Fruit fly (Drosophila melanogaster) whole organism, pupa: ENCODE data around the gene CG34177.
A peak's percentile ranks its signal among the peaks of the same experiment; 100 is the strongest.

ENCODE experiments used
- CG10348 ChIP-seq: fragments of 200-800 bp; sonication (Bioruptor generic); IDR thresholded peaks from 2 replicates; pipeline ENCODE4 v1.3.6; 2022; ENCODE audit warnings: missing biosample characterization, missing genetic modification characterization
- CG12605 ChIP-seq: fragments of 200-800 bp; sonication (Bioruptor generic); IDR thresholded peaks from 2 replicates; pipeline ENCODE4 v1.3.6; 2022; ENCODE audit warnings: missing biosample characterization, missing genetic modification characterization
- CG13204 ChIP-seq: fragments of 200-800 bp; sonication (Bioruptor generic); optimal IDR thresholded peaks from 2 replicates; lab custom pipeline; 2018; ENCODE audit warnings: missing biosample characterization, mild to moderate bottlenecking, missing genetic modification characterization, moderate library complexity
- CG14655 ChIP-seq: fragments of 200-800 bp; sonication (Bioruptor generic); optimal IDR thresholded peaks from 3 replicates; lab custom pipeline; 2017; ENCODE audit warnings: mild to moderate bottlenecking, missing biosample characterization, missing genetic modification reagents, missing genetic modification characterization
- CG15710 ChIP-seq: fragments of 200-800 bp; sonication (Bioruptor generic); optimal IDR thresholded peaks from 2 replicates; lab custom pipeline; 2018; ENCODE audit warnings: missing biosample characterization, mild to moderate bottlenecking, missing genetic modification characterization, moderate library complexity
- CG17806 ChIP-seq: fragments of 200-800 bp; sonication (Bioruptor generic); optimal IDR thresholded peaks from 2 replicates; lab custom pipeline; 2018; ENCODE audit warnings: missing biosample characterization, mild to moderate bottlenecking, missing genetic modification characterization, moderate library complexity
- CG32121 ChIP-seq: fragments of 200-800 bp; sonication (Bioruptor generic); IDR thresholded peaks from 2 replicates; pipeline ENCODE4 v1.3.6; 2022; ENCODE audit warnings: missing biosample characterization, missing genetic modification characterization
- CG34367 ChIP-seq: fragments of 200-800 bp; sonication (Bioruptor generic); optimal IDR thresholded peaks from 2 replicates; lab custom pipeline; 2018; ENCODE audit warnings: missing biosample characterization, mild to moderate bottlenecking, missing genetic modification characterization
- CG4496 ChIP-seq: fragments of 200-800 bp; sonication (Bioruptor generic); IDR thresholded peaks from 3 replicates; pipeline ENCODE4 v1.3.6; 2022; ENCODE audit warnings: missing biosample characterization, missing genetic modification characterization
- CG8159 ChIP-seq: fragments of 200-800 bp; sonication (Bioruptor generic); optimal IDR thresholded peaks from 3 replicates; lab custom pipeline; 2018; ENCODE audit warnings: missing biosample characterization, mild to moderate bottlenecking, missing genetic modification characterization, moderate library complexity
- CG8301 ChIP-seq: fragments of 200-800 bp; sonication (Bioruptor generic); optimal IDR thresholded peaks from 2 replicates; lab custom pipeline; 2018; ENCODE audit warnings: missing biosample characterization, mild to moderate bottlenecking, missing genetic modification characterization
- CG9948 ChIP-seq: fragments of 200-800 bp; sonication (Bioruptor generic); optimal IDR thresholded peaks from 2 replicates; lab custom pipeline; 2018; ENCODE audit warnings: missing biosample characterization, mild to moderate bottlenecking, missing genetic modification characterization, moderate library complexity
- D1 ChIP-seq: fragments of 200-800 bp; sonication (Bioruptor generic); optimal IDR thresholded peaks from 2 replicates; lab custom pipeline; 2018; ENCODE audit warnings: missing biosample characterization, mild to moderate bottlenecking, missing genetic modification characterization, moderate library complexity
- EcR ChIP-seq: fragments of 200-800 bp; sonication (Bioruptor generic); optimal IDR thresholded peaks from 3 replicates; lab custom pipeline; 2019; ENCODE audit warnings: missing biosample characterization, missing genetic modification characterization, mild to moderate bottlenecking, moderate library complexity, missing genetic modification reagents
- Ets98B ChIP-seq: fragments of 200-800 bp; sonication (Bioruptor generic); IDR thresholded peaks from 2 replicates; pipeline ENCODE4 v1.3.6; 2022; ENCODE audit warnings: missing biosample characterization, missing genetic modification characterization
- Pif1A ChIP-seq: fragments of 200-800 bp; sonication (Bioruptor generic); optimal IDR thresholded peaks from 3 replicates; lab custom pipeline; 2016; ENCODE audit warnings: missing biosample characterization, missing genetic modification characterization
- Pif1B ChIP-seq: fragments of 200-800 bp; sonication (Bioruptor generic); optimal IDR thresholded peaks from 3 replicates; lab custom pipeline; 2016; ENCODE audit warnings: missing biosample characterization, missing genetic modification characterization
- Snoo ChIP-seq: fragments of 200-800 bp; sonication (Bioruptor generic); optimal IDR thresholded peaks from 3 replicates; lab custom pipeline; 2017; ENCODE audit warnings: missing biosample characterization, mild to moderate bottlenecking, missing genetic modification characterization, inconsistent platforms
- fd96Ca ChIP-seq: fragments of 200-800 bp; sonication (Bioruptor generic); IDR thresholded peaks from 3 replicates; pipeline ENCODE4 v1.3.6; 2022; ENCODE audit warnings: missing biosample characterization, missing genetic modification characterization
- gl ChIP-seq: fragments of 200-800 bp; sonication (Bioruptor generic); optimal IDR thresholded peaks from 2 replicates; lab custom pipeline; 2018; ENCODE audit warnings: missing biosample characterization, mild to moderate bottlenecking, missing genetic modification characterization
- rn ChIP-seq: fragments of 200-800 bp; sonication (Bioruptor generic); IDR thresholded peaks from 2 replicates; pipeline ENCODE4 v1.3.6; 2022; ENCODE audit warnings: missing biosample characterization, missing genetic modification characterization

CG34177 gene

dm6 chr2L:4459543-4459942 lies 25.8 kb downstream of the CG34177 start, which contains the start of the genes mRpL27 and CG15435:
Gene mRpL27 (minus strand): TSS chr2L:4459638.
Gene CG15435 (plus strand): TSS chr2L:4459729.
- TF ChIP-seq CG8159 (tag; lab: Kevin White, UChicago) (no peak), gl (no peak), Pif1B (GFP tag; lab: Kevin White, UChicago) (no peak), CG10348 (no peak), CG9948 (tag; lab: Kevin White, UChicago) (no peak), CG15710 (peak; percentile 8), CG14655 (GFP tag; lab: Kevin White, UChicago) (no peak), EcR (peak; percentile 22), CG17806 (tag; lab: Kevin White, UChicago) (no peak)

dm6 chr2L:4463323-4463722 lies 29.6 kb downstream of the CG34177 start, which contains the start of the genes CG15443 and Paris:
Gene CG15443 (minus strand): TSS chr2L:4463447.
Gene Paris (plus strand): TSS chr2L:4463611.
- TF ChIP-seq D1 (tag; lab: Kevin White, UChicago) (no peak), CG12605 (GFP tag; lab: Robert Waterston, UW) (0 out of 2 replicates have a peak, but pooled peaks have one; percentile 39)

dm6 chr2L:4464946-4465345 lies 31.2 kb downstream of the CG34177 start, which contains the start of gene FIG4:
Gene FIG4 (plus strand): TSS chr2L:4465174.
- TF ChIP-seq Ets98B (GFP tag; lab: Robert Waterston, UW), result no peak
- TF ChIP-seq CG32121, result no peak
- no peak for TF ChIP-seq CG17806 (tag; lab: Kevin White, UChicago)
- no peak for TF ChIP-seq CG12605 (GFP tag; lab: Robert Waterston, UW)
- TF ChIP-seq CG15710, result no peak

dm6 chr2L:4475422-4475821 lies 41.7 kb downstream of the CG34177 start:
- TF ChIP-seq CG10348 (no peak), CG15710 (no peak), CG34367 (no peak), CG32121 (no peak), CG14655 (GFP tag; lab: Kevin White, UChicago) (no peak), CG12605 (GFP tag; lab: Robert Waterston, UW) (no peak), fd96Ca (GFP tag; lab: Robert Waterston, UW) (no peak), rn (no peak), CG9948 (tag; lab: Kevin White, UChicago) (no peak), D1 (tag; lab: Kevin White, UChicago) (no peak)

dm6 chr2L:4476672-4477273 lies 43.1 kb downstream of the CG34177 start, which contains the start of gene ine:
Gene ine (minus strand): TSS chr2L:4477022.
- TF ChIP-seq CG13204 (GFP tag; lab: Kevin White, UChicago), result no peak
- no peak for TF ChIP-seq CG14655 (GFP tag; lab: Kevin White, UChicago)
- TF ChIP-seq Ets98B (GFP tag; lab: Robert Waterston, UW), result peak; percentile 67; the same call in 1 of the 2 replicates
- TF ChIP-seq Snoo, result no peak
- TF ChIP-seq CG10348, result no peak
- TF ChIP-seq fd96Ca (GFP tag; lab: Robert Waterston, UW), result peak; percentile 58; the same call in 2 of the 3 replicates
- no peak for TF ChIP-seq Pif1B (GFP tag; lab: Kevin White, UChicago)
- no peak for TF ChIP-seq CG34367
- peak; percentile 64; the same call in 2 of the 3 replicates for TF ChIP-seq CG4496 (GFP tag; lab: Robert Waterston, UW)
- TF ChIP-seq CG9948 (tag; lab: Kevin White, UChicago), result no peak
- TF ChIP-seq CG32121, result peak; percentile 42; the same call in 1 of the 2 replicates
- TF ChIP-seq EcR, result no peak
- TF ChIP-seq CG12605 (GFP tag; lab: Robert Waterston, UW), result peak; percentile 29; the same call in 1 of the 2 replicates
- no peak for TF ChIP-seq CG8159 (tag; lab: Kevin White, UChicago)
- no peak for TF ChIP-seq rn
- TF ChIP-seq CG8301 (tag; lab: Kevin White, UChicago), result no peak
- no peak for TF ChIP-seq CG17806 (tag; lab: Kevin White, UChicago)
- TF ChIP-seq gl, result no peak
- no peak for TF ChIP-seq D1 (tag; lab: Kevin White, UChicago)
- no peak for TF ChIP-seq CG15710
- TF ChIP-seq Pif1A, result no peak

DNA sequence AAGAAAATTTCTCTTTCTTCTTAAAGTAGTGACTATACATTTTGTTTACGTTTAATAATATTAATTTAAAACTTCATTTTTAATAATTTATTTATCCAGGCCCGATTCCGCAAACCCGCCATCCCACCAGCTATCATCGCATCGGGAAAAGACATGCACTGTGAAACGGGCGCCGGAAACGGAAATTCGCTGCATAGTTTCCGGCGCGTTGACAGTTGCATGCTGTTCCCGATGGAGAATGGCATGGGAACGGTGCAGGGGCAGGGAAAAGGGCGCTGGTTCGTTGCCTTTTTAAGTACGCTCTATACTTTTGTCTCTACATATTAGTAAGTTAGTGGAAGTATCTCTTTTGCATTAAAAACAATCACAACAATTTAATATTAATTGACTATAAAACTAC lies 44.3 kb downstream of the CG34177 start:
- TF ChIP-seq fd96Ca (GFP tag; lab: Robert Waterston, UW), result no peak
- no peak for TF ChIP-seq D1 (tag; lab: Kevin White, UChicago)
- TF ChIP-seq CG32121, result no peak
- TF ChIP-seq Pif1B (GFP tag; lab: Kevin White, UChicago), result no peak
- peak; percentile 32; the same call in 1 of the 3 replicates for TF ChIP-seq CG4496 (GFP tag; lab: Robert Waterston, UW)
- TF ChIP-seq CG15710, result no peak
